Worm (Caenorhabditis elegans) whole organism, young adult: ENCODE measurements around the gene K02C4.5.

Source experiments
- F23B12.7 ChIP-seq: sonication (generic microtip); optimal IDR thresholded peaks from 2 replicates; lab custom pipeline; 2017; ENCODE audit warnings: missing genetic modification characterization, mild to moderate bottlenecking, missing compliant biosample characterization, antibody characterized with exemption, moderate library complexity; ENCODE audit not compliant: insufficient read depth
- F33H1.4 ChIP-seq: fragments of 200-800 bp; sonication (Bioruptor generic); IDR thresholded peaks from 2 replicates; pipeline ENCODE4 v1.3.6; 2022; ENCODE audit warnings: missing genetic modification reagents, missing genetic modification characterization, missing compliant biosample characterization
- F39B2.1 ChIP-seq: fragments of 200-800 bp; sonication (Bioruptor generic); IDR thresholded peaks from 2 replicates; pipeline ENCODE4 v1.3.6; 2022; ENCODE audit warnings: missing genetic modification reagents, missing genetic modification characterization, missing compliant biosample characterization
- F52B5.7 ChIP-seq: sonication (generic microtip); optimal IDR thresholded peaks from 2 replicates; lab custom pipeline; 2016; ENCODE audit warnings: mild to moderate bottlenecking, missing genetic modification characterization, missing compliant biosample characterization
- Y56A3A.18 ChIP-seq: fragments of 200-800 bp; sonication (Bioruptor generic); IDR thresholded peaks from 2 replicates; pipeline ENCODE4 v1.3.6; 2022; ENCODE audit warnings: missing genetic modification reagents, missing genetic modification characterization, missing compliant biosample characterization
- ZK185.1 ChIP-seq: sonication (generic microtip); optimal IDR thresholded peaks from 2 replicates; lab custom pipeline; 2016; ENCODE audit warnings: mild to moderate bottlenecking, missing genetic modification characterization, missing compliant biosample characterization; ENCODE audit not compliant: poor library complexity, severe bottlenecking
- attf-5 ChIP-seq: fragments of 200-800 bp; sonication (Bioruptor generic); optimal IDR thresholded peaks from 2 replicates; lab custom pipeline; 2018; ENCODE audit warnings: mild to moderate bottlenecking, missing genetic modification characterization, missing compliant biosample characterization
- bed-2 ChIP-seq: fragments of 200-800 bp; sonication (Bioruptor generic); IDR thresholded peaks from 2 replicates; pipeline ENCODE4 v1.3.6; 2022; ENCODE audit warnings: missing genetic modification reagents, missing genetic modification characterization, missing compliant biosample characterization
- cebp-2 ChIP-seq: fragments of 200-800 bp; sonication (Bioruptor generic); IDR thresholded peaks from 2 replicates; pipeline ENCODE4 v1.3.6; 2022; ENCODE audit warnings: missing genetic modification characterization, missing compliant biosample characterization
- ceh-100 ChIP-seq: fragments of 200-800 bp; sonication (Bioruptor generic); IDR thresholded peaks from 2 replicates; pipeline ENCODE4 v1.3.6; 2022; ENCODE audit warnings: missing genetic modification reagents, missing genetic modification characterization, missing compliant biosample characterization
- ceh-91 ChIP-seq: fragments of 200-800 bp; sonication (Bioruptor generic); IDR thresholded peaks from 2 replicates; pipeline ENCODE4 v1.3.6; 2022; ENCODE audit warnings: missing genetic modification reagents, missing genetic modification characterization, missing compliant biosample characterization
- dox-1 ChIP-seq: fragments of 200-800 bp; sonication (Bioruptor generic); IDR thresholded peaks from 2 replicates; pipeline ENCODE4 v1.3.6; 2022; ENCODE audit warnings: missing genetic modification reagents, missing genetic modification characterization, missing compliant biosample characterization
- dpff-1 ChIP-seq: sonication (generic microtip); optimal IDR thresholded peaks from 2 replicates; lab custom pipeline; 2017; ENCODE audit warnings: mild to moderate bottlenecking, missing genetic modification characterization, missing compliant biosample characterization
- dpl-1 ChIP-seq: fragments of 150-350 bp; optimal IDR thresholded peaks from 2 replicates; lab custom pipeline; 2014; ENCODE audit warnings: missing biosample characterization, missing genetic modification reagents, missing genetic modification characterization
- efl-1 ChIP-seq: fragments of 150-350 bp; optimal IDR thresholded peaks from 2 replicates; lab custom pipeline; 2014; ENCODE audit warnings: missing biosample characterization, missing genetic modification reagents, missing genetic modification characterization
- egrh-3 ChIP-seq: fragments of 200-800 bp; sonication (Bioruptor generic); IDR thresholded peaks from 2 replicates; pipeline ENCODE4 v1.3.6; 2022; ENCODE audit warnings: missing genetic modification reagents, missing genetic modification characterization, missing compliant biosample characterization
- ekl-4 ChIP-seq: fragments of 200-800 bp; sonication (Bioruptor generic); IDR thresholded peaks from 2 replicates; pipeline ENCODE4 v1.3.6; 2022; ENCODE audit warnings: missing genetic modification reagents, missing genetic modification characterization, missing compliant biosample characterization
- him-1 ChIP-seq: sonication (generic microtip); optimal IDR thresholded peaks from 2 replicates; lab custom pipeline; 2016; ENCODE audit warnings: missing genotype, missing genetic modification reagents, missing genetic modification characterization, missing compliant biosample characterization
- hmg-1.2 ChIP-seq: fragments of 200-800 bp; sonication (Bioruptor generic); IDR thresholded peaks from 2 replicates; pipeline ENCODE4 v1.3.6; 2022; ENCODE audit warnings: missing genetic modification reagents, missing genetic modification characterization, missing compliant biosample characterization
- lin-35 ChIP-seq, 3 experiments: fragments of 150-350 bp in 2 of 3; sonication (generic microtip) in 1 of 3; optimal IDR thresholded peaks; 2 replicates each; lab custom pipeline; 2014 to 2018; ENCODE audit warnings: missing biosample characterization in 3 of 3, missing genetic modification characterization in 3 of 3, missing genetic modification reagents in 3 of 3
- lin-40 ChIP-seq: sonication (generic microtip); optimal IDR thresholded peaks from 2 replicates; lab custom pipeline; 2016; ENCODE audit warnings: missing genetic modification characterization, mild to moderate bottlenecking, missing compliant biosample characterization, missing genotype, missing genetic modification reagents
- lin-54 ChIP-seq: fragments of 200-800 bp; sonication (Bioruptor generic); optimal IDR thresholded peaks from 2 replicates; lab custom pipeline; 2018; ENCODE audit warnings: mild to moderate bottlenecking, missing genetic modification characterization, missing compliant biosample characterization
- lsl-1 ChIP-seq: fragments of 200-800 bp; sonication (Bioruptor generic); optimal IDR thresholded peaks from 2 replicates; lab custom pipeline; 2018; ENCODE audit warnings: mild to moderate bottlenecking, missing genetic modification characterization, moderate library complexity, missing compliant biosample characterization
- madf-3 ChIP-seq: fragments of 200-800 bp; sonication (Bioruptor generic); IDR thresholded peaks from 2 replicates; pipeline ENCODE4 v1.3.6; 2022; ENCODE audit warnings: missing genetic modification reagents, missing genetic modification characterization, missing compliant biosample characterization
- madf-6 ChIP-seq: fragments of 200-800 bp; sonication (Bioruptor generic); IDR thresholded peaks from 2 replicates; pipeline ENCODE4 v1.3.6; 2022; ENCODE audit warnings: missing genetic modification reagents, missing genetic modification characterization, missing compliant biosample characterization
- madf-8 ChIP-seq: fragments of 200-800 bp; sonication (Bioruptor generic); conservative IDR thresholded peaks from 2 replicates; pipeline ENCODE4 v1.3.6; 2022; ENCODE audit warnings: missing genetic modification reagents, missing genetic modification characterization, missing compliant biosample characterization
- mcd-1 ChIP-seq: fragments of 200-800 bp; sonication (Bioruptor generic); IDR thresholded peaks from 2 replicates; pipeline ENCODE4 v1.3.6; 2022; ENCODE audit warnings: missing genetic modification reagents, missing genetic modification characterization, missing compliant biosample characterization
- mxl-1 ChIP-seq: sonication (generic microtip); optimal IDR thresholded peaks from 2 replicates; lab custom pipeline; 2016; ENCODE audit warnings: missing genetic modification characterization, missing compliant biosample characterization
- nfya-2 ChIP-seq: fragments of 200-800 bp; sonication (Bioruptor generic); IDR thresholded peaks from 2 replicates; pipeline ENCODE4 v1.3.6; 2022; ENCODE audit warnings: missing genetic modification reagents, missing genetic modification characterization, missing compliant biosample characterization
- nhr-179 ChIP-seq: sonication (generic microtip); optimal IDR thresholded peaks from 2 replicates; lab custom pipeline; 2016; ENCODE audit warnings: mild to moderate bottlenecking, missing genetic modification characterization, missing compliant biosample characterization
- nhr-80 ChIP-seq: sonication (generic microtip); optimal IDR thresholded peaks from 2 replicates; lab custom pipeline; 2016; ENCODE audit warnings: missing genetic modification characterization, missing compliant biosample characterization
- pbrm-1 ChIP-seq: fragments of 200-800 bp; sonication (Bioruptor generic); IDR thresholded peaks from 2 replicates; pipeline ENCODE4 v1.3.6; 2022; ENCODE audit warnings: missing genetic modification reagents, missing genetic modification characterization, missing compliant biosample characterization
- snpc-1.1 ChIP-seq: sonication (generic microtip); optimal IDR thresholded peaks from 2 replicates; lab custom pipeline; 2017; ENCODE audit warnings: missing genetic modification characterization, mild to moderate bottlenecking, missing compliant biosample characterization, antibody characterized with exemption, moderate library complexity, missing genotype, missing genetic modification reagents; ENCODE audit not compliant: insufficient read depth
- snpc-1.3 ChIP-seq: sonication (generic microtip); optimal IDR thresholded peaks from 2 replicates; lab custom pipeline; 2017; ENCODE audit warnings: missing genetic modification characterization, mild to moderate bottlenecking, missing compliant biosample characterization, antibody characterized with exemption, moderate library complexity, missing genotype, missing genetic modification reagents; ENCODE audit not compliant: insufficient read depth
- snpc-3.4 ChIP-seq: sonication (generic microtip); optimal IDR thresholded peaks from 2 replicates; lab custom pipeline; 2017; ENCODE audit warnings: missing genetic modification characterization, mild to moderate bottlenecking, missing compliant biosample characterization, antibody characterized with exemption, moderate library complexity, missing genotype, missing genetic modification reagents
- snpc-4 ChIP-seq, 5 experiments: fragments of 150-350 bp in 1 of 5; sonication (generic microtip) in 4 of 5; optimal IDR thresholded peaks; 2 replicates each; lab custom pipeline; 2014 to 2018; ENCODE audit warnings: missing genetic modification characterization in 5 of 5, missing biosample characterization in 3 of 5, antibody characterized with exemption in 2 of 5, mild to moderate bottlenecking in 2 of 5, missing compliant biosample characterization in 2 of 5, missing genotype in 2 of 5, moderate library complexity in 2 of 5, missing genetic modification reagents in 1 of 5
- sptf-2 ChIP-seq: fragments of 200-800 bp; sonication (Bioruptor generic); optimal IDR thresholded peaks from 2 replicates; lab custom pipeline; 2018; ENCODE audit warnings: mild to moderate bottlenecking, missing genetic modification characterization, missing compliant biosample characterization
- xnd-1 ChIP-seq: sonication (generic microtip); optimal IDR thresholded peaks from 2 replicates; lab custom pipeline; 2016; ENCODE audit warnings: missing genotype, missing genetic modification reagents, missing genetic modification characterization, missing compliant biosample characterization
- ztf-18 ChIP-seq: sonication (generic microtip); optimal IDR thresholded peaks from 2 replicates; lab custom pipeline; 2016; ENCODE audit warnings: missing genotype, mild to moderate bottlenecking, missing genetic modification characterization, missing compliant biosample characterization
- ztf-25 ChIP-seq: fragments of 200-800 bp; sonication (Bioruptor generic); IDR thresholded peaks from 2 replicates; pipeline ENCODE4 v1.3.6; 2022; ENCODE audit warnings: missing genetic modification reagents, missing genetic modification characterization, missing compliant biosample characterization

Gene K02C4.5

ce11 chrII:8075324-8075810 is 2.9 kb upstream of the K02C4.5 start, which contains the start of gene K02C4.2 (continued):
- TF ChIP-seq xnd-1 (peak; percentile 17), Y56A3A.18 (GFP tag; lab: Robert Waterston, UW) (peak; percentile 58; the same call in 1 of the 2 replicates), mxl-1 (tag; lab: Kevin White, UChicago) (peak; percentile 87), dpl-1 (GFP tag; lab: Kevin White, UChicago) (peak; percentile 37), ceh-100 (GFP tag; lab: Robert Waterston, UW) (peak; percentile 43), lin-35 (GFP tag; optimal IDR thresholded peaks at IDR 0.05; lab: Kevin White, UChicago) (peak in 1 of 3 experiments; percentile 72), nfya-2 (GFP tag; lab: Robert Waterston, UW) (no peak), dpff-1 (tag; lab: Kevin White, UChicago) (no peak), sptf-2 (GFP tag; lab: Kevin White, UChicago) (peak; percentile 73), ekl-4 (GFP tag; lab: Robert Waterston, UW) (peak; percentile 74), bed-2 (GFP tag; lab: Robert Waterston, UW) (no peak)
- TF ChIP-seq, all 124 proteins: peak for 86

- TF ChIP-seq snpc-1.3 (tag; lab: Kevin White, UChicago) (peak; percentile 7), attf-5 (GFP tag; lab: Kevin White, UChicago) (peak; percentile 27), ztf-25 (GFP tag; lab: Robert Waterston, UW) (no peak), pbrm-1 (GFP tag; lab: Robert Waterston, UW) (no peak), nhr-179 (no peak), hmg-1.2 (0 out of 2 replicates have a peak, but pooled peaks have one; percentile 13), snpc-4 (GFP tag; optimal IDR thresholded peaks at IDR 0.05; lab: Kevin White, UChicago) (no peak), snpc-4 (tag; optimal IDR thresholded peaks at IDR 0.05; lab: Kevin White, UChicago) (peak; percentile 45 to 74 (median 73)), madf-3 (GFP tag; lab: Robert Waterston, UW) (no peak), lin-40 (peak; percentile 37), cebp-2 (GFP tag; lab: Robert Waterston, UW) (no peak), madf-8 (peak; percentile 26; the same call in 1 of the 2 replicates), F52B5.7 (no peak), dox-1 (peak; percentile 32; the same call in 1 of the 2 replicates), snpc-1.1 (tag; lab: Kevin White, UChicago) (peak; percentile 34), dpl-1 (GFP tag; lab: Kevin White, UChicago) (peak; percentile 68), ztf-18 (tag; lab: Kevin White, UChicago) (peak; percentile 93), mcd-1 (peak; percentile 75), F33H1.4 (GFP tag; lab: Robert Waterston, UW) (peak; percentile 37; the same call in 1 of the 2 replicates), F23B12.7 (tag; lab: Kevin White, UChicago) (peak; percentile 13), efl-1 (GFP tag; lab: Kevin White, UChicago) (peak; percentile 69), lsl-1 (peak; percentile 56), lin-54 (GFP tag; lab: Kevin White, UChicago) (peak; percentile 69), nhr-80 (peak; percentile 9), madf-6 (GFP tag; lab: Robert Waterston, UW) (peak; percentile 65), F39B2.1 (GFP tag; lab: Robert Waterston, UW) (0 out of 2 replicates have a peak, but pooled peaks have one; percentile 25), egrh-3 (GFP tag; lab: Robert Waterston, UW) (no peak), ceh-91 (0 out of 2 replicates have a peak, but pooled peaks have one; percentile 16), snpc-3.4 (tag; lab: Kevin White, UChicago) (peak; percentile 60), ZK185.1 (peak; percentile 37), him-1 (tag; lab: Kevin White, UChicago) (peak; percentile 44), lin-35 (GFP tag; optimal IDR thresholded peaks at IDR 0.05; lab: Kevin White, UChicago) (peak in 1 of 3 experiments; percentile 80)
Observed at ce11 chrII:8086803-8087202, 8.6 kb downstream of the K02C4.5 start, which contains the start of gene K02C4.3. Gene K02C4.3 (minus strand): TSS chrII:8086853.
